Worm (Caenorhabditis elegans) whole organism, mixed stage, embryonic: ENCODE data around the gene ZK742.4.

Experiments
- M03D4.4 ChIP-seq: sonication (generic microtip); optimal IDR thresholded peaks from 2 replicates; lab custom pipeline; 2017; ENCODE audit warnings: mild to moderate bottlenecking, missing genetic modification characterization, missing compliant biosample characterization
- bed-3 ChIP-seq: fragments of 200-800 bp; sonication (Bioruptor generic); optimal IDR thresholded peaks from 3 replicates; lab custom pipeline; 2018; ENCODE audit warnings: mild to moderate bottlenecking, missing genetic modification characterization, moderate library complexity, missing compliant biosample characterization
- blmp-1 ChIP-seq: fragments of 150-350 bp; optimal IDR thresholded peaks from 2 replicates; lab custom pipeline; 2014; ENCODE audit warnings: missing biosample characterization, missing genetic modification characterization
- ceh-39 ChIP-seq: fragments of 150-350 bp; optimal IDR thresholded peaks from 2 replicates; lab custom pipeline; 2014; ENCODE audit warnings: missing biosample characterization, missing genetic modification characterization
- ceh-43 ChIP-seq: fragments of 200-800 bp; sonication (Bioruptor generic); optimal IDR thresholded peaks from 2 replicates; lab custom pipeline; 2018; ENCODE audit warnings: mild to moderate bottlenecking, missing genetic modification characterization, moderate library complexity, missing compliant biosample characterization
- ceh-83 ChIP-seq: fragments of 200-800 bp; sonication (Bioruptor generic); optimal IDR thresholded peaks from 2 replicates; lab custom pipeline; 2018; ENCODE audit warnings: mild to moderate bottlenecking, missing genetic modification characterization, missing compliant biosample characterization
- ces-1 ChIP-seq: fragments of 150-350 bp; optimal IDR thresholded peaks from 2 replicates; lab custom pipeline; 2014; ENCODE audit warnings: missing biosample characterization, missing genetic modification reagents, missing genetic modification characterization
- cnd-1 ChIP-seq: fragments of 200-800 bp; sonication (Bioruptor generic); optimal IDR thresholded peaks from 2 replicates; lab custom pipeline; 2018; ENCODE audit warnings: mild to moderate bottlenecking, missing genetic modification characterization, missing compliant biosample characterization
- drap-1 ChIP-seq: fragments of 200-800 bp; sonication (Bioruptor generic); optimal IDR thresholded peaks from 3 replicates; lab custom pipeline; 2018; ENCODE audit warnings: mild to moderate bottlenecking, missing genetic modification characterization, missing compliant biosample characterization
- elt-1 ChIP-seq: sonication (generic microtip); optimal IDR thresholded peaks from 2 replicates; lab custom pipeline; 2017; ENCODE audit warnings: missing genetic modification characterization, mild to moderate bottlenecking, missing compliant biosample characterization, antibody characterized with exemption, moderate library complexity, borderline replicate concordance; ENCODE audit not compliant: insufficient read depth
- elt-3 ChIP-seq: fragments of 150-350 bp; optimal IDR thresholded peaks from 2 replicates; lab custom pipeline; 2014; ENCODE audit warnings: missing biosample characterization, missing genetic modification characterization
- flh-1 ChIP-seq: fragments of 200-800 bp; sonication (Bioruptor generic); optimal IDR thresholded peaks from 2 replicates; lab custom pipeline; 2018; ENCODE audit warnings: mild to moderate bottlenecking, missing genetic modification characterization, moderate library complexity, missing compliant biosample characterization
- ham-2 ChIP-seq: fragments of 200-800 bp; sonication (Bioruptor generic); optimal IDR thresholded peaks from 2 replicates; lab custom pipeline; 2018; ENCODE audit warnings: mild to moderate bottlenecking, missing genetic modification characterization, missing compliant biosample characterization
- hlh-1 ChIP-seq: fragments of 150-350 bp; optimal IDR thresholded peaks from 2 replicates; lab custom pipeline; 2014; ENCODE audit warnings: missing biosample characterization, missing genetic modification reagents, missing genetic modification characterization
- lin-13 ChIP-seq: fragments of 150-350 bp; optimal IDR thresholded peaks from 2 replicates; lab custom pipeline; 2014; ENCODE audit warnings: missing biosample characterization, missing genetic modification characterization
- lin-32 ChIP-seq: fragments of 200-800 bp; sonication (Bioruptor generic); optimal IDR thresholded peaks from 2 replicates; lab custom pipeline; 2018; ENCODE audit warnings: mild to moderate bottlenecking, missing genetic modification characterization, missing compliant biosample characterization
- lsy-2 ChIP-seq: fragments of 150-350 bp; optimal IDR thresholded peaks from 2 replicates; lab custom pipeline; 2014; ENCODE audit warnings: missing biosample characterization, missing genetic modification characterization
- mab-5 ChIP-seq: fragments of 150-350 bp; optimal IDR thresholded peaks from 2 replicates; lab custom pipeline; 2014; ENCODE audit warnings: missing biosample characterization, missing genetic modification characterization
- mep-1 ChIP-seq: fragments of 150-350 bp; optimal IDR thresholded peaks from 2 replicates; lab custom pipeline; 2017; ENCODE audit warnings: missing biosample characterization, missing genetic modification reagents, missing genetic modification characterization, inconsistent platforms
- mls-2 ChIP-seq: sonication (generic microtip); optimal IDR thresholded peaks from 2 replicates; lab custom pipeline; 2016; ENCODE audit warnings: mild to moderate bottlenecking, missing genetic modification characterization, moderate library complexity, missing compliant biosample characterization
- nhr-12 ChIP-seq: fragments of 150-350 bp; optimal IDR thresholded peaks from 2 replicates; lab custom pipeline; 2014; ENCODE audit warnings: missing biosample characterization, missing genetic modification characterization
- nhr-2 ChIP-seq: fragments of 150-350 bp; optimal IDR thresholded peaks from 2 replicates; lab custom pipeline; 2014; ENCODE audit warnings: missing biosample characterization, missing genetic modification characterization
- nhr-237 ChIP-seq: fragments of 150-350 bp; optimal IDR thresholded peaks from 2 replicates; lab custom pipeline; 2014; ENCODE audit warnings: missing biosample characterization, missing genetic modification characterization
- nhr-28 ChIP-seq: fragments of 150-350 bp; optimal IDR thresholded peaks from 2 replicates; lab custom pipeline; 2014; ENCODE audit warnings: missing biosample characterization, missing genetic modification characterization
- nhr-76 ChIP-seq: sonication (generic microtip); optimal IDR thresholded peaks from 2 replicates; lab custom pipeline; 2017; ENCODE audit warnings: missing biosample characterization, missing genetic modification characterization
- pha-4 ChIP-seq: fragments of 150-350 bp; optimal IDR thresholded peaks from 2 replicates; lab custom pipeline; 2018; ENCODE audit warnings: missing biosample characterization, missing genetic modification reagents, missing genetic modification characterization
- sem-2 ChIP-seq: fragments of 200-800 bp; sonication (Bioruptor generic); optimal IDR thresholded peaks from 2 replicates; lab custom pipeline; 2018; ENCODE audit warnings: mild to moderate bottlenecking, missing genetic modification characterization, missing compliant biosample characterization
- snpc-4 ChIP-seq: fragments of 150-350 bp; optimal IDR thresholded peaks from 2 replicates; lab custom pipeline; 2014; ENCODE audit warnings: missing biosample characterization, missing genetic modification characterization
- sptf-1 ChIP-seq: sonication (generic microtip); optimal IDR thresholded peaks from 2 replicates; lab custom pipeline; 2017; ENCODE audit warnings: mild to moderate bottlenecking, missing genetic modification characterization, moderate library complexity, missing compliant biosample characterization
- tbx-8 ChIP-seq: fragments of 200-800 bp; sonication (Bioruptor generic); optimal IDR thresholded peaks from 2 replicates; lab custom pipeline; 2018; ENCODE audit warnings: mild to moderate bottlenecking, missing genetic modification characterization, moderate library complexity, missing compliant biosample characterization
- unc-120 ChIP-seq: sonication (generic microtip); optimal IDR thresholded peaks from 2 replicates; lab custom pipeline; 2017; ENCODE audit warnings: missing genetic modification characterization, missing compliant biosample characterization; ENCODE audit not compliant: poor library complexity, severe bottlenecking
- unc-39 ChIP-seq: fragments of 150-350 bp; optimal IDR thresholded peaks from 2 replicates; lab custom pipeline; 2014; ENCODE audit warnings: missing biosample characterization, missing genetic modification characterization
- unc-62 ChIP-seq: fragments of 150-350 bp; optimal IDR thresholded peaks from 2 replicates; lab custom pipeline; 2014; ENCODE audit warnings: missing biosample characterization, missing genetic modification reagents, missing genetic modification characterization
- zip-8 ChIP-seq: fragments of 150-350 bp; optimal IDR thresholded peaks from 2 replicates; lab custom pipeline; 2014; ENCODE audit warnings: missing biosample characterization, missing genetic modification characterization
- ztf-11 ChIP-seq: fragments of 150-350 bp; optimal IDR thresholded peaks from 2 replicates; lab custom pipeline; 2014; ENCODE audit warnings: missing biosample characterization, missing genetic modification characterization

The ZK742.4 gene

DNA sequence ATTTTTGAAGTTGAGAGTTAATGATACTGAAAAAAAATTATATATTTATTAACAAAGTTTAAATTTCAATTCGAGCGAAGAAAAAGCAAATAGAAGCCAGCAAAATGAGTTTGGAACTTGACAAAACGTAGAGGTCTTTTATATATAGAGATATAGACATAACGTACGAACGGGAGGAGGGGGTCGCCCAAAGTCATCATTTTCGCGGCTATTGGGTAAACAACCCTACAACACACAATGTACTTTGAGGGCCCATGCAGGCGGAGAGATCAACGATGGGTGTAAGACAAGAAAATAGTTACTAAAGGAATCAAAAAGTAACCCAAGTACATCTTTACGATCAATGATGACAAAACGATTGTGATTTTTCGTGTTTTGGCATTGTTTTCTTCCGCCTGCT is at the start of gene ZK742.4:
TSS of gene ZK742.4 (minus strand) at position 35 of the 400 bp plus-strand sequence.
- TF ChIP-seq pha-4 (tag; lab: Kevin White, UChicago) (peak; percentile 31), snpc-4 (tag; lab: Kevin White, UChicago) (no peak), zip-8 (tag; lab: Kevin White, UChicago) (no peak), cnd-1 (tag; lab: Kevin White, UChicago) (no peak)

DNA sequence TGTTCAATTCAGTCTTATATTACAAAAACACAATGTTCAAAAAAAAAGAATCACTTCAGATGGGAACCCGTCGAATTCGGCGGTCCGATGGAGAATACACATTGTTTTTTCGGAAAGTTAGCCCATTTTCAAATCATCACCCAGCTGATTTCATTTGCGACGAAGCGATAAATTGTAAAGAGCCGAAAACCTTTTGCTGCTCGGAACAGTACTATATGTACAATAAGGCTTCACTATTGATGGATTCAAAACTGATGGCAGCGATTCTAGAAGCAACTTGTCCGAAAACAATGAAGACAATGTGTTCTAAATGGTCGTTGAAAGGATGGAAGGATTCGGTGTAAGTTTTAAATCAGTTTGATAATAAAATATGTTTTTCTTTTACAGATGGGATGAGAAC is 46.3 kb upstream of the ZK742.4 start, which contains the start of gene C37C3.1:
TSS of gene C37C3.1 (plus strand) at position 33 of the 400 bp plus-strand sequence.
- TF ChIP-seq nhr-76 (tag; lab: Kevin White, UChicago) = no peak
- TF ChIP-seq nhr-237 (tag; lab: Kevin White, UChicago) = no peak
- no peak for TF ChIP-seq elt-1 (tag; lab: Kevin White, UChicago)
- TF ChIP-seq zip-8 (tag; lab: Kevin White, UChicago) = no peak
- no peak for TF ChIP-seq ham-2 (GFP tag; lab: Kevin White, UChicago)
- TF ChIP-seq ces-1 = no peak
- TF ChIP-seq snpc-4 (tag; lab: Kevin White, UChicago) = no peak
- no peak for TF ChIP-seq unc-39 (tag; lab: Kevin White, UChicago)
- no peak for TF ChIP-seq unc-120 (tag; lab: Kevin White, UChicago)
- TF ChIP-seq bed-3 (GFP tag; lab: Kevin White, UChicago) = no peak
- no peak for TF ChIP-seq mab-5
- no peak for TF ChIP-seq cnd-1 (tag; lab: Kevin White, UChicago)

DNA sequence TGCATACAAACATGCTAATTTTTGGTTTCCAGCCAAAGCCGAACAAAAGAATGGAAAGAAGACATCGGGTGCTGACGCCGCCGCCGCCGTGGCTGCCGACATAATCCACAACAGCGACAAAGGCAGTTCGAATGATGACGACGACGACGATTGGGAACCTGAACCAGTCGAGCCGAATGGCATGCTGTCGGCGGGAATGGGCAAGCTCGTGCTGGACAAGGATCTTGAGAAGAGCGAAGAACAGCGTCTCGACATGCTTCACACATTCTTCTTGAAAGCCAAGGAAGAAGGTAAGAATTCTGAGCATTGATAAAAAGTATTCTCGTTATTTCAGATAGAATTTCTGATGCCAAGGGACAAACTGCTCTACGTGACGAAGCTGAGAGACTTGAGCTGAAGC is 45.0 kb upstream of the ZK742.4 start:
- TF ChIP-seq ceh-43 (GFP tag; lab: Kevin White, UChicago) (no peak), mls-2 (tag; lab: Kevin White, UChicago) (no peak), unc-120 (tag; lab: Kevin White, UChicago) (no peak), nhr-2 (tag; lab: Kevin White, UChicago) (no peak), unc-62 (GFP tag; lab: Kevin White, UChicago) (no peak), nhr-237 (tag; lab: Kevin White, UChicago) (no peak), sem-2 (no peak), lsy-2 (tag; lab: Kevin White, UChicago) (no peak)

DNA sequence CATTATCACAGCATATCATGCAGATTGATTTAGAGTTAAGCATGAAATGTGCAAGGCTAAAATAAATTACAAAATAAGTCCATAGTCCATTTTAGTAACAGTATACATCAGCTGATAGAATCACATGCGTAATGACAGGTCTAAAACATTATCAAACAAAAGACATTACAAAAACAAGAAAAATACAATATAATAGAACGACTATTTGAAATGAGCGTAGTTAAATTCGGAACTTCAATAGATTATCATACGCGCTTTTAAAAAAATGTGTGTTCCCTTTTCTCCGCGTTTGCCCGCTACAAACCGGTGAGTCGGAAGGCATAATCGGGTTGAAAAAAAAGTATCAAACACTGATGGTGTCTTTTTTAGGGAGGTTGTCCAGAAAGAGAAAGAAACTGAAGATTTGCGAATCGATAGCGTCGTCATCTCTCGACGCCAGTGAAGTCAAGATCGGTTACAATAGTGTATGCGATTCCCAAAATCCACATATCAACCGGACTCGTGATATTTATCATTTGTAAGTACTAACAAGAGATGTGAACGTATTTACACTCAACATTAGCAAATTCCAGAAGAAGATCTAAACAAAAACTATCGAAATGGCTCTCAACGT is 43.9 kb upstream of the ZK742.4 start, which contains the start of gene C37C3.2:
TSS of gene C37C3.2 (plus strand) at position 563 of the 613 bp plus-strand sequence.
- TF ChIP-seq lin-32 (GFP tag; lab: Kevin White, UChicago) (no peak), elt-1 (tag; lab: Kevin White, UChicago) (no peak), sem-2 (no peak), lin-13 (tag; lab: Kevin White, UChicago) (no peak)

DNA sequence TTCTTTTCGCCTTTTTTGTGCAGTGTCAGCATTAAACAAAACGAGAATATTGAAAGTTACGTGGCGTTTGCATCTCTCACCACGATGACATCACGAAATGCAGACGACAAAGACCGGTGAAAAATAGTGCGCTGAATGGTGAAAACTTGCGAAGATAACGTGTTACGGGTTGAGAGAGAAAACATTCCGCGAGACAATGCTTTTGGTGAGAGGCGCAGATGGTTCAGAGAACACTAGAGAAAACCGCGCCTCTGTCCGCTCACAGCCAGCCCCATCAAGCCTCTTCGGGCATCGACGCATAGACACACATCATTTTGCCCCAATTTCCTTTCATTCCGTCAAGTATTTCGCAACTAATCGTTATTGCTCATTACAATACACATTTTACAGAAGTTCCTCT is 43.0 kb upstream of the ZK742.4 start, which contains the start of the genes C37C3.9 and C37C3.18:
TSS of gene C37C3.9 (minus strand) at position 98 of the 400 bp plus-strand sequence.
TSS of gene C37C3.18 (plus strand) at position 391 of the 400 bp plus-strand sequence.
- TF ChIP-seq sem-2 = no peak
- no peak for TF ChIP-seq cnd-1 (tag; lab: Kevin White, UChicago)
- no peak for TF ChIP-seq ztf-11 (tag; lab: Kevin White, UChicago)
- TF ChIP-seq flh-1 (GFP tag; lab: Kevin White, UChicago) = no peak
- peak; percentile 51 for TF ChIP-seq lsy-2 (tag; lab: Kevin White, UChicago)
- TF ChIP-seq ceh-83 = no peak
- TF ChIP-seq nhr-2 (tag; lab: Kevin White, UChicago) = no peak
- peak; percentile 46 for TF ChIP-seq unc-62 (GFP tag; lab: Kevin White, UChicago)
- TF ChIP-seq ceh-43 (GFP tag; lab: Kevin White, UChicago) = no peak
- TF ChIP-seq tbx-8 (GFP tag; lab: Kevin White, UChicago) = no peak
- no peak for TF ChIP-seq snpc-4 (tag; lab: Kevin White, UChicago)
- peak; percentile 2 for TF ChIP-seq blmp-1 (tag; lab: Kevin White, UChicago)
- no peak for TF ChIP-seq hlh-1 (tag; lab: Kevin White, UChicago)
- no peak for TF ChIP-seq sptf-1 (tag; lab: Kevin White, UChicago)
- no peak for TF ChIP-seq drap-1 (GFP tag; lab: Kevin White, UChicago)
- no peak for TF ChIP-seq mab-5
- TF ChIP-seq unc-120 (tag; lab: Kevin White, UChicago) = peak; percentile 47
- no peak for TF ChIP-seq bed-3 (GFP tag; lab: Kevin White, UChicago)
- peak; percentile 49 for TF ChIP-seq nhr-237 (tag; lab: Kevin White, UChicago)
- no peak for TF ChIP-seq lin-32 (GFP tag; lab: Kevin White, UChicago)
- TF ChIP-seq unc-39 (tag; lab: Kevin White, UChicago) = no peak
- TF ChIP-seq nhr-76 (tag; lab: Kevin White, UChicago) = no peak
- TF ChIP-seq ces-1 = peak; percentile 49
- TF ChIP-seq zip-8 (tag; lab: Kevin White, UChicago) = no peak
- no peak for TF ChIP-seq lin-13 (tag; lab: Kevin White, UChicago)
- TF ChIP-seq M03D4.4 (tag; lab: Kevin White, UChicago) = no peak
- no peak for TF ChIP-seq elt-3 (tag; lab: Kevin White, UChicago)
- peak; percentile 75 for TF ChIP-seq pha-4 (tag; lab: Kevin White, UChicago)
- no peak for TF ChIP-seq mls-2 (tag; lab: Kevin White, UChicago)
- TF ChIP-seq nhr-12 (tag; lab: Kevin White, UChicago) = no peak
- peak; percentile 66 for TF ChIP-seq ham-2 (GFP tag; lab: Kevin White, UChicago)
- peak; percentile 58 for TF ChIP-seq mep-1 (tag; lab: Kevin White, UChicago)
- no peak for TF ChIP-seq elt-1 (tag; lab: Kevin White, UChicago)
- TF ChIP-seq ceh-39 = no peak
- no peak for TF ChIP-seq nhr-28 (tag; lab: Kevin White, UChicago)
